Fruit fly (Drosophila melanogaster) whole organism: ENCODE measurements around the gene wrm1.

ENCODE experiments used
- CG8478 ChIP-seq: fragments of >200 bp; optimal IDR thresholded peaks from 2 replicates; lab custom pipeline; 2018; ENCODE audit warnings: inconsistent platforms
- Dll ChIP-seq: fragments of >200 bp; optimal IDR thresholded peaks from 2 replicates; lab custom pipeline; 2017
- pan ChIP-seq: fragments of >200 bp; optimal IDR thresholded peaks from 2 replicates; lab custom pipeline; 2017
- psq ChIP-seq: fragments of >200 bp; optimal IDR thresholded peaks from 2 replicates; lab custom pipeline; 2017
- usp ChIP-seq: fragments of >200 bp; optimal IDR thresholded peaks from 2 replicates; lab custom pipeline; 2017; ENCODE audit warnings: missing biosample characterization, missing genetic modification characterization, mixed read lengths

- TF ChIP-seq psq (lab: Kevin White, UChicago) (no peak), CG8478 (lab: Kevin White, UChicago) (no peak), Dll (lab: Kevin White, UChicago) (no peak), pan (lab: Kevin White, UChicago) (no peak), usp (GFP tag; lab: Kevin White, UChicago) (no peak)
These were observed 24.8 kb upstream of the wrm1 start, which contains the start of gene pst for dm6 chr3L:7359827-7360323.
